Worm (Caenorhabditis elegans): ENCODE measurements around the gene tub-1.
A peak's percentile ranks its signal among the peaks of the same experiment; 100 is the strongest.

tub-1 gene

ce11 chrII:8141135-8141534, 15.6 kb downstream of the tub-1 start:
- TF ChIP-seq scrt-1 (GFP tag; IDR thresholded peaks at IDR 0.05) (no peak), hmbx-1 (tag; optimal IDR thresholded peaks at IDR 0.05) (no peak), hmg-4 (GFP tag; optimal IDR thresholded peaks at IDR 0.05) (no peak), sea-1 (GFP tag; conservative IDR thresholded peaks at IDR 0.05) (no peak), flt-1 (GFP tag; IDR thresholded peaks at IDR 0.05) (no peak), tbx-11 (GFP tag; IDR thresholded peaks at IDR 0.05) (no peak)

DNA sequence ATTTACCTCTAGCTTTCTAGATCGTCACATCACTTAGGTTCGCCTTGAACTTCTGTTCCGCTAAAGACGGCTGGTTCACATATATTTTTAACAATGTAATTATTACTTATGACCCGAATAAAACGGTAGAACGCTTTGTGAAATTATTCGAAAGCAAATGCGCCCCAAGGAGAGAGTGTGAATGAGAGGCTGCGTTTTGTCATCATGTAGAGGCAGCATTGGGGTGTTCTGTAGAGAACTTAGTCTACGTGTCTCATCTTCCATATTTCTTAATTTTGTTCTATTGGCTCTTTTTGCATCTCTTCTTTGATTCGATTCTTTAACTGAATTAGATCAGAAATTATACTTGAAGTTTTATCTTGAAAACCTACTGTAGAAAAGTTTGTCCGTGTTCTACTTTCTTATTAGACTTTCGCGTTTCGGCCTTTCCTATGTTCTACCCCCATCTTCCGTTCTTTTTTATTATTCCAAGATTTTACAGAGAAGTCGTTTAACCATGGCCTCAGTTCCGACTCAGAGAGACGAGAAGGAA, 18.7 kb downstream of the tub-1 start, which contains the start of gene cdc-48.2:
Gene cdc-48.2, plus strand, starts transcription at position 482 of the 532 bp plus-strand sequence.
- TF ChIP-seq sea-1 (GFP tag; conservative IDR thresholded peaks at IDR 0.05): no peak
- no peak for TF ChIP-seq ets-7 (tag; optimal IDR thresholded peaks at IDR 0.05)
- TF ChIP-seq B0310.2 (tag; optimal IDR thresholded peaks at IDR 0.05): no peak
- no peak for TF ChIP-seq aly-1 (tag; optimal IDR thresholded peaks at IDR 0.05)
- no peak for TF ChIP-seq hmbx-1 (tag; optimal IDR thresholded peaks at IDR 0.05)
- no peak for TF ChIP-seq pes-1 (GFP tag; IDR thresholded peaks at IDR 0.05)

DNA sequence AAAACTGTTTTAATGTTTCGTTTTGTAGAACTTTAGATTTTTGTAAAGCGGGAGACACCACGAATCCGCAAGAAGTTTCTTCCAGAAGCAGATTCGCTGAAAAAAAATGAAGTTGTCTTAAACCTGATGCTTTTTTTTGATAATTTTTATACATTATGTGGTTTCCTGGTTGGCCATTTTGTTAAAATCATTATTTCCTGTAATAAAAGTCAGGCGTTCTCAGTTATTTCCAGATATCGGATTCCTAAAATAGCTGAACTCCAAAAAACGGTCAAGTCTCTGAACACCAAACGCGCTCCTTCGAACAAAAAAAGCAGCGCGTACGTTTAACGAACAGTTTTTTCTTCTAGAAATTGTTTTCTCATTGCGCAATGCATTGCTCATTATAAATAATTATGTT, 19.4 kb downstream of the tub-1 start:
- TF ChIP-seq ceh-13 (GFP tag; optimal IDR thresholded peaks at IDR 0.05): peak; percentile 20
- TF ChIP-seq tbx-11 (GFP tag; IDR thresholded peaks at IDR 0.05): no peak
- TF ChIP-seq F13C5.2 (tag; optimal IDR thresholded peaks at IDR 0.05): no peak

ce11 chrII:8136818-8137217, 19.9 kb downstream of the tub-1 start, which contains the start of gene ctns-1:
Gene ctns-1 (minus strand): TSS chrII:8136918.
- no peak for TF ChIP-seq hmbx-1 (tag; optimal IDR thresholded peaks at IDR 0.05)
- TF ChIP-seq ceh-13 (GFP tag; optimal IDR thresholded peaks at IDR 0.05): no peak
- no peak for TF ChIP-seq pes-1 (GFP tag; IDR thresholded peaks at IDR 0.05)
- no peak for TF ChIP-seq hnd-1 (tag; optimal IDR thresholded peaks at IDR 0.05)
- TF ChIP-seq tra-4 (tag; optimal IDR thresholded peaks at IDR 0.05): no peak
- no peak for TF ChIP-seq tbx-37 (GFP tag; conservative IDR thresholded peaks at IDR 0.05)
- TF ChIP-seq flt-1 (GFP tag; IDR thresholded peaks at IDR 0.05): no peak
- no peak for TF ChIP-seq hmg-4 (GFP tag; optimal IDR thresholded peaks at IDR 0.05)
- TF ChIP-seq aly-1 (tag; optimal IDR thresholded peaks at IDR 0.05): no peak

ce11 chrII:8135953-8136352, 20.8 kb downstream of the tub-1 start:
- TF ChIP-seq hmg-4 (GFP tag; optimal IDR thresholded peaks at IDR 0.05) (no peak), tbx-11 (GFP tag; IDR thresholded peaks at IDR 0.05) (no peak), hnd-1 (tag; optimal IDR thresholded peaks at IDR 0.05) (no peak), B0310.2 (tag; optimal IDR thresholded peaks at IDR 0.05) (no peak)

DNA sequence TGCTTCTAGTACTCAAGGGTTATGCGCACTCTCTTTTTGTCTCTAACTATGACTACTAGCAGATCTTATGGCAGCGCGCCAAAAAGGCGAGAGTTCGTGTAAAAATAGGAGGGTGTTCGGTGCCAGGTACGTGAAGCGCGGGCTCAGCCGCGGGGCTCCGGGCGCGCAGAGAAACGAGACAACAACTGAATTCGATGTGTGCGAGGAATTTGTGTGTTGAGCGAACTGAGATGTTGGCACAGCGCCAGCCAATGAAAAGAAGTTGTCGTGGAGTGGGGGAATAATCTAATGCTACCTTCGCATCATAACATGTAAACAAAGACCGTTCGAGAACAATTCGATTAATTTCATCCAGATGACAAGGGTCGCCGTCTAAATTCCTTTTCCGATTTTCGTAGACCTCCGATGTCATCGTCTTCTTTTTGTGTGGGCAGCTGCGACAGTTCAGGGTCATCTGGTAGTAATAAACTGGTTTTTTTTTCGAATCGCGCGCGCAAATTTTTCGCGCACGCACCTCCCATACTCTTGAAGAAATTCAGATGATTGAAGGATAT, 25.3 kb downstream of the tub-1 start:
- peak; percentile 3; the same call in 1 of the 2 replicates for TF ChIP-seq pes-1 (GFP tag; IDR thresholded peaks at IDR 0.05)
- TF ChIP-seq tra-4 (tag; optimal IDR thresholded peaks at IDR 0.05): no peak
- TF ChIP-seq ama-1 (optimal IDR thresholded peaks at IDR 0.05): no peak
- TF ChIP-seq ceh-13 (GFP tag; optimal IDR thresholded peaks at IDR 0.05): no peak
- no peak for TF ChIP-seq F13C5.2 (tag; optimal IDR thresholded peaks at IDR 0.05)

ce11 chrII:8130792-8131191, 26.0 kb downstream of the tub-1 start:
- TF ChIP-seq scrt-1 (GFP tag; IDR thresholded peaks at IDR 0.05): no peak
- TF ChIP-seq flt-1 (GFP tag; IDR thresholded peaks at IDR 0.05): no peak
- TF ChIP-seq tbx-11 (GFP tag; IDR thresholded peaks at IDR 0.05): no peak
- no peak for TF ChIP-seq ceh-36 (tag; optimal IDR thresholded peaks at IDR 0.05)
- TF ChIP-seq hmg-4 (GFP tag; optimal IDR thresholded peaks at IDR 0.05): no peak
- TF ChIP-seq ets-7 (tag; optimal IDR thresholded peaks at IDR 0.05): no peak
- no peak for TF ChIP-seq hmbx-1 (tag; optimal IDR thresholded peaks at IDR 0.05)
- TF ChIP-seq F13C5.2 (tag; optimal IDR thresholded peaks at IDR 0.05): no peak
- TF ChIP-seq ceh-13 (GFP tag; optimal IDR thresholded peaks at IDR 0.05): no peak
- TF ChIP-seq ama-1 (optimal IDR thresholded peaks at IDR 0.05): no peak
- no peak for TF ChIP-seq aly-1 (tag; optimal IDR thresholded peaks at IDR 0.05)
- TF ChIP-seq pes-1 (GFP tag; IDR thresholded peaks at IDR 0.05): no peak
- TF ChIP-seq tra-4 (tag; optimal IDR thresholded peaks at IDR 0.05): no peak
- TF ChIP-seq sea-1 (GFP tag; conservative IDR thresholded peaks at IDR 0.05): no peak

- no peak for TF ChIP-seq aly-1 (tag; optimal IDR thresholded peaks at IDR 0.05)
- no peak for TF ChIP-seq ama-1 (optimal IDR thresholded peaks at IDR 0.05)
- no peak for TF ChIP-seq tbx-37 (GFP tag; conservative IDR thresholded peaks at IDR 0.05)
- TF ChIP-seq tbx-11 (GFP tag; IDR thresholded peaks at IDR 0.05): no peak
- TF ChIP-seq tra-4 (tag; optimal IDR thresholded peaks at IDR 0.05): no peak
- TF ChIP-seq sea-1 (GFP tag; conservative IDR thresholded peaks at IDR 0.05): no peak
Measured at ce11 chrII:8129495-8130010, 27.2 kb downstream of the tub-1 start, which contains the start of gene ulp-4. Gene ulp-4 (plus strand): TSS chrII:8129960.

DNA sequence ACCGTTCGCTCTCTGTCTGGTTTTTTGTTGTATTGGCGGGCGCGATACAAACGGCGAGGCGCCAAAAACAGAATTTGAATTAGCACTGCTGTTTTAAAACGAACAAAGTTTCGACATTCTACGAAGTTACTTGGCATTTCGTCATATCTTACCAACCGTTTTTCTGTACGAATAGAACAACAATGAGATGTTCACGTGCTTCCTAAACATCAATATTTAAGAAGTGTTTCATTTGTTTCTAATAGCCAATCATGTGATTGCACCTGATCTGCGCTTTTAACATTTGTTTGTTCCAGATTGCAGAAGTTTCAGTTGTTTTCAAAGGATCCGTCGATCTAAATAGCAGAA, 27.7 kb downstream of the tub-1 start:
- TF ChIP-seq tra-4 (tag; optimal IDR thresholded peaks at IDR 0.05) (no peak), hmg-4 (GFP tag; optimal IDR thresholded peaks at IDR 0.05) (peak; percentile 13), hmbx-1 (tag; optimal IDR thresholded peaks at IDR 0.05) (no peak)

Data from whole organism, early embryonic.